Fruit fly (Drosophila melanogaster): ENCODE results near the gene Alg1.

Gene Alg1

dm6 chr3R:17781371-17781770, 29.6 kb downstream of the Alg1 start (continued):
- no peak for TF ChIP-seq lola (GFP tag; optimal IDR thresholded peaks at IDR 0.05)
- peak; percentile 83 for TF ChIP-seq Abd-B (GFP tag; optimal IDR thresholded peaks at IDR 0.05)
- TF ChIP-seq nerfin-2 (GFP tag; IDR thresholded peaks at IDR 0.05; ENCODE audit: partially characterized antibody): no peak
- TF ChIP-seq CG9215 (GFP tag; IDR thresholded peaks at IDR 0.05): peak; percentile 82
- TF ChIP-seq knrl (GFP tag; IDR thresholded peaks at IDR 0.05; ENCODE audit: partially characterized antibody): no peak
- peak; percentile 78 for TF ChIP-seq CG18599 (GFP tag; optimal IDR thresholded peaks at IDR 0.05)
- 0 out of 3 replicates have a peak, but pooled peaks have one; percentile 43 for TF ChIP-seq Optix (GFP tag; IDR thresholded peaks at IDR 0.05)
- peak; percentile 47 for TF ChIP-seq CG4707 (GFP tag; optimal IDR thresholded peaks at IDR 0.05)
- TF ChIP-seq CG3726 (GFP tag; IDR thresholded peaks at IDR 0.05): peak; percentile 73; the same call in 2 of the 3 replicates
- peak; percentile 82 for TF ChIP-seq mam (GFP tag; optimal IDR thresholded peaks at IDR 0.05)
- peak; percentile 53 for TF ChIP-seq twi (tag; optimal IDR thresholded peaks at IDR 0.05)
- TF ChIP-seq wdn (GFP tag; IDR thresholded peaks at IDR 0.05): peak; percentile 78
- peak; percentile 73 for TF ChIP-seq fd3F (GFP tag; optimal IDR thresholded peaks at IDR 0.05)
- TF ChIP-seq zen (tag; optimal IDR thresholded peaks at IDR 0.05): no peak
- peak; percentile 73 for TF ChIP-seq Fer3 (tag; optimal IDR thresholded peaks at IDR 0.05)
- peak; percentile 77 for TF ChIP-seq peb (GFP tag; IDR thresholded peaks at IDR 0.05)
- TF ChIP-seq Side (GFP tag; optimal IDR thresholded peaks at IDR 0.05): peak; percentile 71
- peak; percentile 83 for TF ChIP-seq pnt (GFP tag; optimal IDR thresholded peaks at IDR 0.05)
- TF ChIP-seq dimm (GFP tag; IDR thresholded peaks at IDR 0.05): 0 out of 2 replicates have a peak, but pooled peaks have one; percentile 23
- TF ChIP-seq dati (GFP tag; IDR thresholded peaks at IDR 0.05): peak; percentile 62; the same call in 1 of the 2 replicates
- TF ChIP-seq aop (GFP tag; IDR thresholded peaks at IDR 0.05): peak; percentile 68; the same call in 1 of the 2 replicates
- TF ChIP-seq gem (tag; optimal IDR thresholded peaks at IDR 0.05): peak; percentile 90
- no peak for TF ChIP-seq CG4282 (GFP tag; optimal IDR thresholded peaks at IDR 0.05)
- peak; percentile 84 for TF ChIP-seq CG11456 (GFP tag; IDR thresholded peaks at IDR 0.05)
- peak; percentile 70 for TF ChIP-seq az2 (GFP tag; optimal IDR thresholded peaks at IDR 0.05)
- TF ChIP-seq CG15269 (tag; optimal IDR thresholded peaks at IDR 0.05): peak; percentile 88
- peak; percentile 45; the same call in 1 of the 2 replicates for TF ChIP-seq CG11696 (GFP tag; IDR thresholded peaks at IDR 0.05)
- TF ChIP-seq sob (GFP tag; IDR thresholded peaks at IDR 0.05): peak; percentile 88
- TF ChIP-seq C15 (GFP tag; IDR thresholded peaks at IDR 0.05): peak; percentile 47; the same call in 1 of the 3 replicates
- TF ChIP-seq CG13775 (GFP tag; optimal IDR thresholded peaks at IDR 0.05): peak; percentile 37
- TF ChIP-seq Deaf1 (tag; optimal IDR thresholded peaks at IDR 0.05): peak; percentile 38
- TF ChIP-seq crc (GFP tag; optimal IDR thresholded peaks at IDR 0.05): peak; percentile 59
- TF ChIP-seq CG8281 (tag; optimal IDR thresholded peaks at IDR 0.05): peak; percentile 67
- no peak for TF ChIP-seq CG14965 (GFP tag; optimal IDR thresholded peaks at IDR 0.05; ENCODE audit: borderline replicate concordance)
- peak; percentile 89 for TF ChIP-seq CG9932 (GFP tag; IDR thresholded peaks at IDR 0.05)
- peak; percentile 52 for TF ChIP-seq sd (tag; optimal IDR thresholded peaks at IDR 0.05)
- peak; percentile 67; the same call in 1 of the 2 replicates for TF ChIP-seq CG32767 (GFP tag; IDR thresholded peaks at IDR 0.05)
- TF ChIP-seq Elba2 (GFP tag; optimal IDR thresholded peaks at IDR 0.05): no peak
- TF ChIP-seq fru (optimal IDR thresholded peaks at IDR 0.05): no peak
- TF ChIP-seq pan (optimal IDR thresholded peaks at IDR 0.05): no peak
- peak in 1 of 2 experiments; percentile 89 for TF ChIP-seq pan (GFP tag; optimal IDR thresholded peaks at IDR 0.05 in 1 of 2, IDR thresholded peaks at IDR 0.05 in 1 of 2)
- no peak for TF ChIP-seq bbx (GFP tag; IDR thresholded peaks at IDR 0.05; ENCODE audit: partially characterized antibody)
- TF ChIP-seq CG6272 (GFP tag; IDR thresholded peaks at IDR 0.05): peak; percentile 79
- TF ChIP-seq repo (GFP tag; optimal IDR thresholded peaks at IDR 0.05): peak; percentile 52
- TF ChIP-seq HLHmδ (GFP tag; optimal IDR thresholded peaks at IDR 0.05): no peak
- TF ChIP-seq ATbp (GFP tag; optimal IDR thresholded peaks at IDR 0.05): peak; percentile 76
- TF ChIP-seq Dad (GFP tag; optimal IDR thresholded peaks at IDR 0.05): peak; percentile 66
- TF ChIP-seq Rx (GFP tag; IDR thresholded peaks at IDR 0.05): peak; percentile 77
- TF ChIP-seq ems (GFP tag; optimal IDR thresholded peaks at IDR 0.05): peak; percentile 57
- TF ChIP-seq CG14050 (GFP tag; IDR thresholded peaks at IDR 0.05): peak; percentile 74
- TF ChIP-seq CG13624 (GFP tag; optimal IDR thresholded peaks at IDR 0.05): peak; percentile 92
